Worm (Caenorhabditis elegans) whole organism, young adult: ENCODE measurements around the gene perm-1.

ENCODE experiments used
- B0019.2 ChIP-seq: fragments of 200-800 bp; sonication (Bioruptor generic); conservative IDR thresholded peaks from 2 replicates; pipeline ENCODE4 v1.3.6; 2022; ENCODE audit warnings: missing genetic modification reagents, missing genetic modification characterization, missing compliant biosample characterization
- C17E4.6 ChIP-seq: fragments of 200-800 bp; sonication (Bioruptor generic); IDR thresholded peaks from 2 replicates; pipeline ENCODE4 v1.3.6; 2022; ENCODE audit warnings: missing genetic modification reagents, missing genetic modification characterization, missing compliant biosample characterization
- D2030.7 ChIP-seq: fragments of 200-800 bp; sonication (Bioruptor generic); IDR thresholded peaks from 2 replicates; pipeline ENCODE4 v1.3.6; 2022; ENCODE audit warnings: missing genetic modification reagents, missing genetic modification characterization, missing compliant biosample characterization
- F10E7.11 ChIP-seq: sonication (generic microtip); optimal IDR thresholded peaks from 2 replicates; lab custom pipeline; 2017; ENCODE audit warnings: mild to moderate bottlenecking, missing genetic modification characterization, moderate library complexity, missing compliant biosample characterization
- F33H1.4 ChIP-seq: fragments of 200-800 bp; sonication (Bioruptor generic); IDR thresholded peaks from 2 replicates; pipeline ENCODE4 v1.3.6; 2022; ENCODE audit warnings: missing genetic modification reagents, missing genetic modification characterization, missing compliant biosample characterization
- F57A8.1 ChIP-seq: fragments of 200-800 bp; sonication (Bioruptor generic); optimal IDR thresholded peaks from 2 replicates; lab custom pipeline; 2018; ENCODE audit warnings: mild to moderate bottlenecking, missing genetic modification characterization, moderate library complexity, missing compliant biosample characterization
- T26A5.8 ChIP-seq: sonication (generic microtip); optimal IDR thresholded peaks from 2 replicates; lab custom pipeline; 2016; ENCODE audit warnings: missing genetic modification characterization, missing compliant biosample characterization
- Y95B8A.8 ChIP-seq: fragments of 200-800 bp; sonication (Bioruptor generic); IDR thresholded peaks from 2 replicates; pipeline ENCODE4 v1.3.6; 2022; ENCODE audit warnings: missing genetic modification reagents, missing genetic modification characterization, missing compliant biosample characterization
- aptf-3 ChIP-seq: fragments of 200-800 bp; sonication (Bioruptor generic); IDR thresholded peaks from 2 replicates; pipeline ENCODE4 v1.3.6; 2022; ENCODE audit warnings: missing genetic modification characterization, missing compliant biosample characterization
- attf-5 ChIP-seq: fragments of 200-800 bp; sonication (Bioruptor generic); optimal IDR thresholded peaks from 2 replicates; lab custom pipeline; 2018; ENCODE audit warnings: mild to moderate bottlenecking, missing genetic modification characterization, missing compliant biosample characterization
- attf-6 ChIP-seq: fragments of 200-800 bp; sonication (Bioruptor generic); IDR thresholded peaks from 2 replicates; pipeline ENCODE4 v1.3.6; 2022; ENCODE audit warnings: missing genetic modification reagents, missing genetic modification characterization, missing compliant biosample characterization
- bed-2 ChIP-seq: fragments of 200-800 bp; sonication (Bioruptor generic); IDR thresholded peaks from 2 replicates; pipeline ENCODE4 v1.3.6; 2022; ENCODE audit warnings: missing genetic modification reagents, missing genetic modification characterization, missing compliant biosample characterization
- ceh-27 ChIP-seq: fragments of 200-800 bp; sonication (Bioruptor generic); optimal IDR thresholded peaks from 2 replicates; lab custom pipeline; 2018; ENCODE audit warnings: mild to moderate bottlenecking, missing genetic modification characterization, moderate library complexity, missing compliant biosample characterization
- ceh-40 ChIP-seq: fragments of 200-800 bp; sonication (Bioruptor generic); IDR thresholded peaks from 2 replicates; pipeline ENCODE4 v1.3.6; 2022; ENCODE audit warnings: missing genetic modification characterization, missing compliant biosample characterization
- ceh-79 ChIP-seq: sonication (generic microtip); optimal IDR thresholded peaks from 2 replicates; lab custom pipeline; 2017; ENCODE audit warnings: mild to moderate bottlenecking, missing genetic modification characterization, missing compliant biosample characterization
- ceh-91 ChIP-seq: fragments of 200-800 bp; sonication (Bioruptor generic); IDR thresholded peaks from 2 replicates; pipeline ENCODE4 v1.3.6; 2022; ENCODE audit warnings: missing genetic modification reagents, missing genetic modification characterization, missing compliant biosample characterization
- chd-7 ChIP-seq: sonication (generic microtip); optimal IDR thresholded peaks from 2 replicates; lab custom pipeline; 2016; ENCODE audit warnings: mild to moderate bottlenecking, missing genetic modification characterization, moderate library complexity, missing compliant biosample characterization
- efl-1 ChIP-seq: fragments of 150-350 bp; optimal IDR thresholded peaks from 2 replicates; lab custom pipeline; 2014; ENCODE audit warnings: missing biosample characterization, missing genetic modification reagents, missing genetic modification characterization
- ekl-4 ChIP-seq: fragments of 200-800 bp; sonication (Bioruptor generic); IDR thresholded peaks from 2 replicates; pipeline ENCODE4 v1.3.6; 2022; ENCODE audit warnings: missing genetic modification reagents, missing genetic modification characterization, missing compliant biosample characterization
- fkh-3 ChIP-seq: sonication (generic microtip); optimal IDR thresholded peaks from 2 replicates; lab custom pipeline; 2016; ENCODE audit warnings: mild to moderate bottlenecking, missing genetic modification characterization, missing compliant biosample characterization
- hmg-1.2 ChIP-seq: fragments of 200-800 bp; sonication (Bioruptor generic); IDR thresholded peaks from 2 replicates; pipeline ENCODE4 v1.3.6; 2022; ENCODE audit warnings: missing genetic modification reagents, missing genetic modification characterization, missing compliant biosample characterization
- lin-35 ChIP-seq, 3 experiments: fragments of 150-350 bp in 2 of 3; sonication (generic microtip) in 1 of 3; optimal IDR thresholded peaks; 2 replicates each; lab custom pipeline; 2014 to 2018; ENCODE audit warnings: missing biosample characterization in 3 of 3, missing genetic modification characterization in 3 of 3, missing genetic modification reagents in 3 of 3
- lin-54 ChIP-seq: fragments of 200-800 bp; sonication (Bioruptor generic); optimal IDR thresholded peaks from 2 replicates; lab custom pipeline; 2018; ENCODE audit warnings: mild to moderate bottlenecking, missing genetic modification characterization, missing compliant biosample characterization
- lir-1 ChIP-seq: fragments of 200-800 bp; sonication (Bioruptor generic); conservative IDR thresholded peaks from 2 replicates; pipeline ENCODE4 v1.3.6; 2022; ENCODE audit warnings: missing genetic modification reagents, missing genetic modification characterization, missing compliant biosample characterization
- madf-3 ChIP-seq: fragments of 200-800 bp; sonication (Bioruptor generic); IDR thresholded peaks from 2 replicates; pipeline ENCODE4 v1.3.6; 2022; ENCODE audit warnings: missing genetic modification reagents, missing genetic modification characterization, missing compliant biosample characterization
- madf-6 ChIP-seq: fragments of 200-800 bp; sonication (Bioruptor generic); IDR thresholded peaks from 2 replicates; pipeline ENCODE4 v1.3.6; 2022; ENCODE audit warnings: missing genetic modification reagents, missing genetic modification characterization, missing compliant biosample characterization
- madf-8 ChIP-seq: fragments of 200-800 bp; sonication (Bioruptor generic); conservative IDR thresholded peaks from 2 replicates; pipeline ENCODE4 v1.3.6; 2022; ENCODE audit warnings: missing genetic modification reagents, missing genetic modification characterization, missing compliant biosample characterization
- nhr-120 ChIP-seq: fragments of 200-800 bp; sonication (Bioruptor generic); IDR thresholded peaks from 2 replicates; pipeline ENCODE4 v1.3.6; 2022; ENCODE audit warnings: missing genetic modification characterization, missing compliant biosample characterization
- nhr-179 ChIP-seq: sonication (generic microtip); optimal IDR thresholded peaks from 2 replicates; lab custom pipeline; 2016; ENCODE audit warnings: mild to moderate bottlenecking, missing genetic modification characterization, missing compliant biosample characterization
- pha-4 ChIP-seq: fragments of 150-350 bp; sonication (generic microtip); optimal IDR thresholded peaks from 2 replicates; lab custom pipeline; 2014; ENCODE audit warnings: missing biosample characterization, missing genetic modification reagents, missing genetic modification characterization
- rcor-1 ChIP-seq: fragments of 200-800 bp; sonication (Bioruptor generic); IDR thresholded peaks from 2 replicates; pipeline ENCODE4 v1.3.6; 2022; ENCODE audit warnings: missing genetic modification reagents, missing genetic modification characterization, missing compliant biosample characterization
- snpc-1.3 ChIP-seq: sonication (generic microtip); optimal IDR thresholded peaks from 2 replicates; lab custom pipeline; 2017; ENCODE audit warnings: missing genetic modification characterization, mild to moderate bottlenecking, missing compliant biosample characterization, antibody characterized with exemption, moderate library complexity, missing genotype, missing genetic modification reagents; ENCODE audit not compliant: insufficient read depth
- snpc-3.4 ChIP-seq: sonication (generic microtip); optimal IDR thresholded peaks from 2 replicates; lab custom pipeline; 2017; ENCODE audit warnings: missing genetic modification characterization, mild to moderate bottlenecking, missing compliant biosample characterization, antibody characterized with exemption, moderate library complexity, missing genotype, missing genetic modification reagents
- somi-1 ChIP-seq: fragments of 200-800 bp; sonication (Bioruptor generic); optimal IDR thresholded peaks from 2 replicates; lab custom pipeline; 2018; ENCODE audit warnings: mild to moderate bottlenecking, missing genetic modification characterization, missing compliant biosample characterization
- tbp1 ChIP-seq: fragments of 200-800 bp; sonication (Bioruptor generic); optimal IDR thresholded peaks from 2 replicates; lab custom pipeline; 2018; ENCODE audit warnings: mild to moderate bottlenecking, missing genetic modification characterization, missing compliant biosample characterization
- tbx-9 ChIP-seq: sonication (generic microtip); optimal IDR thresholded peaks from 2 replicates; lab custom pipeline; 2016; ENCODE audit warnings: borderline replicate concordance, missing genetic modification characterization, inconsistent platforms, missing compliant biosample characterization
- xnd-1 ChIP-seq: sonication (generic microtip); optimal IDR thresholded peaks from 2 replicates; lab custom pipeline; 2016; ENCODE audit warnings: missing genotype, missing genetic modification reagents, missing genetic modification characterization, missing compliant biosample characterization
- ztf-18 ChIP-seq: sonication (generic microtip); optimal IDR thresholded peaks from 2 replicates; lab custom pipeline; 2016; ENCODE audit warnings: missing genotype, mild to moderate bottlenecking, missing genetic modification characterization, missing compliant biosample characterization
- ztf-3 ChIP-seq: fragments of 200-800 bp; sonication (Bioruptor generic); optimal IDR thresholded peaks from 2 replicates; lab custom pipeline; 2018; ENCODE audit warnings: mild to moderate bottlenecking, missing genetic modification characterization, missing compliant biosample characterization

perm-1 gene

DNA sequence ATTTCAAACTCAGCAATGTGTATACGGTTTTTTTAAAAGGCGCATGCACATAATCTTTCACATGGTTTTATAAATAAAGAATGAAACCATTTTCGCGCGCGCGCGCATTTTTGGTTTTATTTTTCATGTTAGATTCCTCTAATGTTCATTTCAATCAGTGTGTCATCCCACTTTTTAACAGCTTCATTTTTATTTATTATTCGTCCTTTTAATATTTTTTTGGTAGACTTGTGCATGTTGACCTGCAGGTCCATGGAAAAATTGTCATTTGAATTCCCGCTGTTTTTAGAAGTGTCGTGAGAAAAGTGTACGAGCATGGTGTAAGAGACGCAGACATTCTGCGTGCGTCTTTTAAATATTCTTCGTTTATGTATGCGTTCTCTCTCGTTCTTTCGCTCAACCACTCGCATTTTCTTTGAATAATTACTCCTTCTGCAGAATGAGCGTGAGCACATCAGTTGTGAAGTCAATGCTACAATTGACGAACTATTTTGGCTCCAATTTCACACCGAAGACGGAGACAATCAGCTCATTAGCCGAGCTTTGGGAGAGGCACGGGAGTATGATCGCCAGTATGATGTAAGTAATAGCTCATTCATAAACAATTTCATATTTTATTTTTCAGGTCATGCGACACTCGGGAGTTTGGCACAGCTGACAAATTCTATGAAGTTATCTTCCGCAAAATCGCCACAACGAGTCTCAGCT lies 20.2 kb upstream of the perm-1 start, which contains the start of gene lin-5 (continued):
- peak; percentile 95 for TF ChIP-seq xnd-1
- peak; percentile 70 for TF ChIP-seq ekl-4 (GFP tag; lab: Robert Waterston, UW)
- no peak for TF ChIP-seq ceh-79 (tag; lab: Kevin White, UChicago)
- TF ChIP-seq attf-5 (GFP tag; lab: Kevin White, UChicago), result peak; percentile 55
- no peak for TF ChIP-seq nhr-120 (GFP tag; lab: Robert Waterston, UW)
- TF ChIP-seq fkh-3 (tag; lab: Kevin White, UChicago), result no peak
- TF ChIP-seq lin-35 (GFP tag; optimal IDR thresholded peaks at IDR 0.05; lab: Kevin White, UChicago), result peak in 2 of 3 experiments; percentile 19 to 74
- TF ChIP-seq C17E4.6, result no peak
- peak; percentile 91 for TF ChIP-seq D2030.7 (GFP tag; lab: Robert Waterston, UW)
- peak; percentile 82 for TF ChIP-seq snpc-3.4 (tag; lab: Kevin White, UChicago)
- TF ChIP-seq ztf-18 (tag; lab: Kevin White, UChicago), result peak; percentile 1
- peak; percentile 91 for TF ChIP-seq ceh-91
- peak; percentile 62 for TF ChIP-seq snpc-1.3
- TF ChIP-seq lin-54 (GFP tag; lab: Kevin White, UChicago), result peak; percentile 92
- TF ChIP-seq tbp1, result peak; percentile 35
- no peak for TF ChIP-seq pha-4
- no peak for TF ChIP-seq F57A8.1
- peak; percentile 69; the same call in 1 of the 2 replicates for TF ChIP-seq Y95B8A.8
- no peak for TF ChIP-seq T26A5.8
- peak; percentile 95 for TF ChIP-seq madf-8
- no peak for TF ChIP-seq ceh-40 (GFP tag; lab: Robert Waterston, UW)
- peak; percentile 23 for TF ChIP-seq ceh-27
- no peak for TF ChIP-seq somi-1 (GFP tag; lab: Kevin White, UChicago)
- peak; percentile 91 for TF ChIP-seq F33H1.4 (GFP tag; lab: Robert Waterston, UW)
- peak; percentile 99 for TF ChIP-seq madf-6 (GFP tag; lab: Robert Waterston, UW)
- TF ChIP-seq hmg-1.2 (GFP tag; lab: Robert Waterston, UW), result peak; percentile 67
- TF ChIP-seq chd-7 (tag; lab: Kevin White, UChicago), result no peak
- peak; percentile 74 for TF ChIP-seq rcor-1 (GFP tag; lab: Robert Waterston, UW)
- no peak for TF ChIP-seq ztf-3
- no peak for TF ChIP-seq aptf-3 (GFP tag; lab: Robert Waterston, UW)
- TF ChIP-seq madf-3, result 0 out of 2 replicates have a peak, but pooled peaks have one; percentile 48
- TF ChIP-seq lir-1 (GFP tag; lab: Robert Waterston, UW), result no peak; the same call in 1 of the 2 replicates
- no peak for TF ChIP-seq bed-2 (GFP tag; lab: Robert Waterston, UW)
- TF ChIP-seq tbx-9 (tag; lab: Kevin White, UChicago), result no peak
- peak; percentile 41; the same call in 1 of the 2 replicates for TF ChIP-seq B0019.2 (GFP tag; lab: Robert Waterston, UW)
- 0 out of 2 replicates have a peak, but pooled peaks have one; percentile 10 for TF ChIP-seq attf-6 (GFP tag; lab: Robert Waterston, UW)
- TF ChIP-seq F10E7.11, result no peak
- TF ChIP-seq efl-1 (GFP tag; lab: Kevin White, UChicago), result peak; percentile 96
- no peak for TF ChIP-seq nhr-179 (tag; lab: Kevin White, UChicago)
- TF ChIP-seq, all 124 proteins: peak for 38
